Worm (Caenorhabditis elegans) whole organism, L1 larva: ENCODE data around the gene Y57G11C.23.

ENCODE experiments used
- elt-2 ChIP-seq: sonication (generic microtip); optimal IDR thresholded peaks from 2 replicates; lab custom pipeline; 2016; ENCODE audit warnings: missing genetic modification characterization, mild to moderate bottlenecking, inconsistent platforms, missing compliant biosample characterization, missing genetic modification reagents
- nhr-19 ChIP-seq: fragments of 200-800 bp; sonication (Bioruptor generic); conservative IDR thresholded peaks from 2 replicates; pipeline ENCODE4 v1.3.6; 2022; ENCODE audit warnings: missing genetic modification characterization, missing compliant biosample characterization
- sup-37 ChIP-seq: fragments of 200-800 bp; sonication (Bioruptor generic); optimal IDR thresholded peaks from 2 replicates; lab custom pipeline; 2018; ENCODE audit warnings: mild to moderate bottlenecking, missing genetic modification characterization, missing compliant biosample characterization

DNA sequence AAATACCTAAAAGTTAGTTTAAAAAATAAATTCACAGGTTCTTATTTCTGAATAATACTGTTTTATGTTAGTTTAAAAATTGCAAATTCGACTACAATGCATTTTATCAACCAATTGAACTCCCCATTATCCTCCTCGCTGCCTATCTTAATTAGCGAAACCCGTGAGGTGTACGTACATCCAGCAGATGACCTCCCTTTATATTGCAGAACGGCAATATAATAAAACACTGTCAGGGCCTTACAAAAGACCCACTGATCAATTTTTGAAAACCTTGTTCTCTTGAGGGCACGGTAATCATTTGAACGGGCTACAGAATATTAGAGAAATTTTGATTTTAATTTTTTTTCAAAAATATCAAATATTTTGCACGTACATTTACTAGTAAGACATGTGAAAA lies 2.9 kb upstream of the Y57G11C.23 start:
- no peak for TF ChIP-seq nhr-19 (GFP tag; lab: Robert Waterston, UW)
- no peak for TF ChIP-seq sup-37
- no peak for TF ChIP-seq elt-2 (tag; lab: Kevin White, UChicago)
